Worm (Caenorhabditis elegans) whole organism, L2 larva: ENCODE data around the gene rom-2.

Experiments
- ama-1 ChIP-seq: fragments of 150-350 bp; optimal IDR thresholded peaks from 2 replicates; lab custom pipeline; 2018; ENCODE audit warnings: inconsistent platforms
- nhr-12 ChIP-seq: fragments of 150-350 bp; optimal IDR thresholded peaks from 2 replicates; lab custom pipeline; 2014; ENCODE audit warnings: missing biosample characterization, missing genetic modification characterization
- nhr-6 ChIP-seq: fragments of 150-350 bp; optimal IDR thresholded peaks from 2 replicates; lab custom pipeline; 2014; ENCODE audit warnings: missing biosample characterization, missing genetic modification characterization

DNA sequence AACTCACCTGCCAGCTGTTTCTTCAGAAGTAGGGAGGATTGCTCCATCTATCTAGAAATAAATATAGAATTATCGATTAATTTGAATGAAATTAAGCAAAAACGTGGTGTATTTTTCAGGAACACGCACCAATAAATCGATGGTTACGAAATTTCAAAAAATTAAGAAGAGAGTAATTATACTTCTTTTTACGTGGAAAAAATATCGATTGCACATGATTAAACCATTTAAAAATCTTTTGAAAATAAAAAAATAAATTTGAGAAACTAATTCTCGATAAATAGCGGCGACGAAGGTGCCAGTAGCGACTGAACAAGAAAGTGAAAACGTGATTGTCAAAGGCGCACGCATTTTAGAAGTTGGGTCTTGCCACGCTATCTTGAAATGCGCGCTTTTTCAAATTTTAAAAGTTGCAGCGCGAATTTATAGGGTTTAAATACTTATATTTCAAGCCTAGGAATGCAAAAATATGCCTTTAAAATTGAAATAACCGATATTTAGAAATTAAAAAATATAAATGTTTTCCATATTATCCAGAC is 35.7 kb upstream of the rom-2 start, which contains the start of gene ubc-7:
- TF ChIP-seq nhr-12 (tag; lab: Kevin White, UChicago) (no peak), ama-1 (lab: Kevin White, UChicago) (peak; percentile 85), nhr-6 (tag; lab: Kevin White, UChicago) (peak; percentile 67)
